Fruit fly (Drosophila melanogaster): Measurements from ENCODE around the gene cocoon.
A peak's percentile ranks its signal among the peaks of the same experiment; 100 is the strongest.

- TF ChIP-seq dsf (GFP tag; optimal IDR thresholded peaks at IDR 0.05; ENCODE audit: borderline replicate concordance): no peak
- TF ChIP-seq psq (GFP tag; optimal IDR thresholded peaks at IDR 0.05): no peak
- TF ChIP-seq Myc (optimal IDR thresholded peaks at IDR 0.05): no peak
- no peak for TF ChIP-seq Rel (GFP tag; optimal IDR thresholded peaks at IDR 0.05)
- peak; percentile 28 for TF ChIP-seq Rel (tag; optimal IDR thresholded peaks at IDR 0.05)
- no peak for TF ChIP-seq usp (GFP tag; optimal IDR thresholded peaks at IDR 0.05)
- no peak for TF ChIP-seq Abd-B (GFP tag; optimal IDR thresholded peaks at IDR 0.05)
- no peak for TF ChIP-seq tai (GFP tag; optimal IDR thresholded peaks at IDR 0.05)
- no peak for TF ChIP-seq OdsH (GFP tag; optimal IDR thresholded peaks at IDR 0.05)
- TF ChIP-seq h (GFP tag; optimal IDR thresholded peaks at IDR 0.05): no peak
- TF ChIP-seq rgr (GFP tag; optimal IDR thresholded peaks at IDR 0.05): no peak
- TF ChIP-seq HLH106 (tag; optimal IDR thresholded peaks at IDR 0.05): no peak
- TF ChIP-seq woc (GFP tag; optimal IDR thresholded peaks at IDR 0.05): no peak
- no peak for TF ChIP-seq Hr78 (GFP tag; optimal IDR thresholded peaks at IDR 0.05)
These were observed 43.6 kb upstream of the cocoon start for dm6 chr3L:15517508-15517907.

Measured in whole organism, wandering third instar larva.